Fruit fly (Drosophila melanogaster) whole organism, embryonic: ENCODE measurements around the gene Rchy1.

Source experiments
- Blimp-1 ChIP-seq: fragments of 200-800 bp; sonication (Bioruptor generic); optimal IDR thresholded peaks from 3 replicates; lab custom pipeline; 2018; ENCODE audit warnings: missing biosample characterization, missing genetic modification characterization, mild to moderate bottlenecking, moderate library complexity, missing genetic modification reagents
- CG10147 ChIP-seq: fragments of 200-800 bp; sonication (Bioruptor generic); optimal IDR thresholded peaks from 2 replicates; lab custom pipeline; 2019; ENCODE audit warnings: missing biosample characterization, mild to moderate bottlenecking, missing genetic modification characterization, moderate library complexity
- CG10267 ChIP-seq: fragments of 200-800 bp; sonication (Bioruptor generic); optimal IDR thresholded peaks from 2 replicates; lab custom pipeline; 2018; ENCODE audit warnings: missing biosample characterization, mild to moderate bottlenecking, missing genetic modification characterization, moderate library complexity
- CG11398 ChIP-seq: fragments of 200-800 bp; sonication (Bioruptor generic); optimal IDR thresholded peaks from 2 replicates; lab custom pipeline; 2016; ENCODE audit warnings: missing biosample characterization, missing genetic modification characterization
- CG11504 ChIP-seq: fragments of 200-800 bp; sonication (Bioruptor generic); optimal IDR thresholded peaks from 3 replicates; lab custom pipeline; 2019; ENCODE audit warnings: missing biosample characterization, mild to moderate bottlenecking, missing genetic modification characterization, moderate library complexity
- CG12071 ChIP-seq: fragments of 200-800 bp; sonication (Bioruptor generic); optimal IDR thresholded peaks from 3 replicates; lab custom pipeline; 2018; ENCODE audit warnings: missing biosample characterization, mild to moderate bottlenecking, missing genetic modification characterization
- CG12219 ChIP-seq: fragments of 200-800 bp; sonication (Bioruptor generic); optimal IDR thresholded peaks from 3 replicates; lab custom pipeline; 2018; ENCODE audit warnings: missing biosample characterization, mild to moderate bottlenecking, missing genetic modification characterization
- CG13424 ChIP-seq: fragments of 200-800 bp; sonication (Bioruptor generic); optimal IDR thresholded peaks from 2 replicates; lab custom pipeline; 2019; ENCODE audit warnings: missing biosample characterization, mild to moderate bottlenecking, missing genetic modification characterization, moderate library complexity
- CG14050 ChIP-seq: fragments of 200-800 bp; sonication (Bioruptor generic); IDR thresholded peaks from 3 replicates; pipeline ENCODE4 v1.3.6; 2022; ENCODE audit warnings: missing biosample characterization, missing genetic modification characterization
- CG1603 ChIP-seq: fragments of 200-800 bp; sonication (Bioruptor generic); optimal IDR thresholded peaks from 2 replicates; lab custom pipeline; 2019; ENCODE audit warnings: missing biosample characterization, mild to moderate bottlenecking, missing genetic modification characterization, moderate library complexity
- CG16863 ChIP-seq: fragments of 200-800 bp; sonication (Bioruptor generic); optimal IDR thresholded peaks from 3 replicates; lab custom pipeline; 2016; ENCODE audit warnings: missing biosample characterization, missing genetic modification characterization
- CG17186 ChIP-seq: fragments of 200-800 bp; sonication (Bioruptor generic); optimal IDR thresholded peaks from 3 replicates; lab custom pipeline; 2017; ENCODE audit warnings: missing biosample characterization, missing genetic modification reagents, missing genetic modification characterization
- CG17385 ChIP-seq: fragments of 200-800 bp; sonication (Bioruptor generic); optimal IDR thresholded peaks from 3 replicates; lab custom pipeline; 2018; ENCODE audit warnings: missing biosample characterization, mild to moderate bottlenecking, missing genetic modification characterization
- CG17568 ChIP-seq: fragments of 200-800 bp; sonication (Bioruptor generic); optimal IDR thresholded peaks from 2 replicates; lab custom pipeline; 2018; ENCODE audit warnings: missing biosample characterization, mild to moderate bottlenecking, missing genetic modification characterization, moderate library complexity
- CG2889 ChIP-seq: fragments of 200-800 bp; sonication (Bioruptor generic); IDR thresholded peaks from 3 replicates; pipeline ENCODE4 v1.3.6; 2022; ENCODE audit warnings: missing biosample characterization, missing genetic modification characterization
- CG4617 ChIP-seq: fragments of 200-800 bp; sonication (Bioruptor generic); optimal IDR thresholded peaks from 3 replicates; lab custom pipeline; 2016; ENCODE audit warnings: missing biosample characterization, missing genetic modification characterization, borderline replicate concordance
- CG6175 ChIP-seq: fragments of 200-800 bp; sonication (Bioruptor generic); IDR thresholded peaks from 3 replicates; pipeline ENCODE4 v1.3.6; 2022; ENCODE audit warnings: missing biosample characterization, missing genetic modification characterization
- CG6791 ChIP-seq: fragments of 200-800 bp; sonication (Bioruptor generic); IDR thresholded peaks from 3 replicates; pipeline ENCODE4 v1.3.6; 2022; ENCODE audit warnings: missing biosample characterization, missing genetic modification characterization; ENCODE audit not compliant: partially characterized antibody
- CG6813 ChIP-seq: fragments of 200-800 bp; sonication (Bioruptor generic); optimal IDR thresholded peaks from 2 replicates; lab custom pipeline; 2017; ENCODE audit warnings: missing biosample characterization, missing genetic modification characterization, mild to moderate bottlenecking, moderate library complexity, missing genetic modification reagents
- CG7556 ChIP-seq: fragments of 200-800 bp; sonication (Bioruptor generic); optimal IDR thresholded peaks from 2 replicates; lab custom pipeline; 2017; ENCODE audit warnings: missing biosample characterization, mild to moderate bottlenecking, missing genetic modification characterization
- CG8924 ChIP-seq: fragments of 200-800 bp; optimal IDR thresholded peaks from 3 replicates; lab custom pipeline; 2019; ENCODE audit warnings: missing biosample characterization, mild to moderate bottlenecking, missing genetic modification characterization, moderate library complexity
- CG9727 ChIP-seq: fragments of 200-800 bp; sonication (Bioruptor generic); optimal IDR thresholded peaks from 3 replicates; lab custom pipeline; 2017; ENCODE audit warnings: missing biosample characterization, mild to moderate bottlenecking, missing genetic modification characterization
- D ChIP-seq, 2 experiments: fragments of 200-800 bp in 1 of 2; fragments of >200 bp in 1 of 2; sonication (Bioruptor generic) in 1 of 2; optimal IDR thresholded peaks; 2 replicates in 1 of 2; 3 replicates in 1 of 2; lab custom pipeline; 2017; ENCODE audit warnings: mild to moderate bottlenecking in 1 of 2, missing biosample characterization in 1 of 2, missing genetic modification characterization in 1 of 2, missing genetic modification reagents in 1 of 2
- D19A ChIP-seq: fragments of 200-800 bp; optimal IDR thresholded peaks from 3 replicates; lab custom pipeline; 2019; ENCODE audit warnings: missing biosample characterization, mild to moderate bottlenecking, missing genetic modification characterization, moderate library complexity
- E2f2 ChIP-seq: fragments of 200-800 bp; sonication (Bioruptor generic); IDR thresholded peaks from 2 replicates; pipeline ENCODE4 v1.3.6; 2022; ENCODE audit warnings: missing biosample characterization, missing genetic modification characterization
- Fer1 ChIP-seq: fragments of 200-800 bp; sonication (Bioruptor generic); optimal IDR thresholded peaks from 2 replicates; lab custom pipeline; 2017; ENCODE audit warnings: missing biosample characterization, mild to moderate bottlenecking, missing genetic modification characterization
- Kr ChIP-seq: fragments of 200-800 bp; sonication (Bioruptor generic); optimal IDR thresholded peaks from 2 replicates; lab custom pipeline; 2017; ENCODE audit warnings: missing biosample characterization, mild to moderate bottlenecking, missing genetic modification characterization
- MBD-R2 ChIP-seq: fragments of 200-800 bp; sonication (Bioruptor generic); IDR thresholded peaks from 2 replicates; pipeline ENCODE4 v1.3.6; 2022; ENCODE audit warnings: missing biosample characterization, missing genetic modification characterization
- Pdp1 ChIP-seq, 2 experiments: fragments of 200-800 bp; sonication (Bioruptor generic); optimal IDR thresholded peaks; 3 replicates each; lab custom pipeline; 2016; ENCODE audit warnings: missing biosample characterization in 2 of 2, missing genetic modification characterization in 2 of 2, mild to moderate bottlenecking in 1 of 2, moderate library complexity in 1 of 2
- Poxn ChIP-seq: fragments of 200-800 bp; sonication (Bioruptor generic); IDR thresholded peaks from 2 replicates; pipeline ENCODE4 v1.3.6; 2022; ENCODE audit warnings: missing biosample characterization, missing genetic modification characterization
- Side ChIP-seq: fragments of 200-800 bp; sonication (Bioruptor generic); optimal IDR thresholded peaks from 2 replicates; lab custom pipeline; 2016; ENCODE audit warnings: missing biosample characterization, missing genetic modification characterization
- Stat92E ChIP-seq, 3 experiments: fragments of >200 bp in 2 of 3; fragments of 200-800 bp in 1 of 3; sonication (Bioruptor generic) in 1 of 3; optimal IDR thresholded peaks; 2 replicates each; lab custom pipeline; 2017 to 2019; ENCODE audit warnings: missing biosample characterization in 3 of 3, missing genetic modification characterization in 3 of 3, mild to moderate bottlenecking in 1 of 3, moderate library complexity in 1 of 3
- amos ChIP-seq: fragments of 200-800 bp; sonication (Bioruptor generic); IDR thresholded peaks from 2 replicates; pipeline ENCODE4 v1.3.6; 2022; ENCODE audit warnings: missing biosample characterization, missing genetic modification characterization; ENCODE audit not compliant: partially characterized antibody
- bigmax ChIP-seq: fragments of 200-800 bp; sonication (Bioruptor generic); optimal IDR thresholded peaks from 2 replicates; lab custom pipeline; 2018; ENCODE audit warnings: missing biosample characterization, mild to moderate bottlenecking, missing genetic modification characterization
- bsh ChIP-seq, 2 experiments: fragments of 200-800 bp; sonication (Bioruptor generic); optimal IDR thresholded peaks; 2 replicates each; lab custom pipeline; 2017 to 2018; ENCODE audit warnings: mild to moderate bottlenecking in 2 of 2, missing biosample characterization in 2 of 2, missing genetic modification characterization in 2 of 2, moderate library complexity in 1 of 2
- caup ChIP-seq: fragments of 200-800 bp; sonication (Bioruptor generic); optimal IDR thresholded peaks from 3 replicates; lab custom pipeline; 2017; ENCODE audit warnings: missing biosample characterization, mild to moderate bottlenecking, missing genetic modification characterization, moderate library complexity; ENCODE audit not compliant: severe bottlenecking
- chn ChIP-seq: fragments of 200-800 bp; sonication (Bioruptor generic); optimal IDR thresholded peaks from 2 replicates; lab custom pipeline; 2016; ENCODE audit warnings: missing biosample characterization, missing genetic modification characterization
- en ChIP-seq: fragments of 200-800 bp; sonication (Bioruptor generic); optimal IDR thresholded peaks from 2 replicates; lab custom pipeline; 2016; ENCODE audit warnings: missing biosample characterization, missing genetic modification characterization
- fru ChIP-seq: fragments of >200 bp; optimal IDR thresholded peaks from 2 replicates; lab custom pipeline; 2017
- gce ChIP-seq: fragments of 200-800 bp; sonication (Bioruptor generic); IDR thresholded peaks from 3 replicates; pipeline ENCODE4 v1.3.6; 2022; ENCODE audit warnings: missing biosample characterization, missing genetic modification characterization
- gcm ChIP-seq: fragments of 200-800 bp; sonication (Bioruptor generic); optimal IDR thresholded peaks from 2 replicates; lab custom pipeline; 2019; ENCODE audit warnings: missing biosample characterization, mild to moderate bottlenecking, missing genetic modification characterization, moderate library complexity
- ham ChIP-seq: fragments of 200-800 bp; sonication (Bioruptor generic); IDR thresholded peaks from 2 replicates; pipeline ENCODE4 v1.3.6; 2022; ENCODE audit warnings: missing biosample characterization, missing genetic modification characterization
- salm ChIP-seq: fragments of 200-800 bp; sonication (Bioruptor generic); optimal IDR thresholded peaks from 2 replicates; lab custom pipeline; 2018; ENCODE audit warnings: missing biosample characterization, mild to moderate bottlenecking, missing genetic modification characterization
- sisA ChIP-seq: fragments of 200-800 bp; sonication (Bioruptor generic); IDR thresholded peaks from 2 replicates; pipeline ENCODE4 v1.3.6; 2022; ENCODE audit warnings: missing biosample characterization, missing genetic modification characterization
- slbo ChIP-seq: fragments of 200-800 bp; sonication (Bioruptor generic); IDR thresholded peaks from 2 replicates; pipeline ENCODE4 v1.3.6; 2022; ENCODE audit warnings: missing biosample characterization, missing genetic modification characterization
- slou ChIP-seq: fragments of 200-800 bp; sonication (Bioruptor generic); optimal IDR thresholded peaks from 3 replicates; lab custom pipeline; 2016; ENCODE audit warnings: missing biosample characterization, missing genetic modification characterization
- slp2 ChIP-seq: fragments of 200-800 bp; sonication (Bioruptor generic); optimal IDR thresholded peaks from 2 replicates; lab custom pipeline; 2016; ENCODE audit warnings: missing biosample characterization, missing genetic modification characterization
- twi ChIP-seq: fragments of 200-800 bp; optimal IDR thresholded peaks from 2 replicates; lab custom pipeline; 2019; ENCODE audit warnings: missing biosample characterization, mild to moderate bottlenecking, missing genetic modification characterization, moderate library complexity
- vfl ChIP-seq: fragments of 200-800 bp; sonication (Bioruptor generic); optimal IDR thresholded peaks from 2 replicates; lab custom pipeline; 2016; ENCODE audit warnings: missing biosample characterization, missing genetic modification characterization
- zen ChIP-seq: fragments of 200-800 bp; sonication (Bioruptor generic); optimal IDR thresholded peaks from 3 replicates; lab custom pipeline; 2018; ENCODE audit warnings: missing biosample characterization, mild to moderate bottlenecking, missing genetic modification characterization, moderate library complexity

The Rchy1 gene

DNA sequence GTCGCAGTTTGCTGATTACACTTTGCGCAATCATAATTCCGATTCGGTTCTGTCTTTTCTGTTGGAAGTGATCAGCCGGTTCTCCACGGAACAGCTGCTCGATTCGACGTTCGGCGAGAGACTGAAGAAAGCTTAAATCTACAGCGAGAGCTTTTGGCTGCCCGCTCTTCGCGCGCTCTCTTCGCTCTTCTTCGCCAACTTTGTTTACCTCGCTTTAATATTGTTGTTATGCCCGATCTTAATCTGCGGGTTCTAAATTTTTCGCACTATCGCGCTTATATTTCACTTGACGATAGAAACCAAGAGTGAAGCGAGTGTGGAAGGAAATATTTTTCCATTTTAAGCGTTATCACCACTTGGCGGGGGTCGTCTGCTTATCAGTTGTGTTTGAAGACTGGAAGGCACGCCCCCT, 28.9 kb upstream of the Rchy1 start, which contains the start of gene CG9547 (continued):
- TF ChIP-seq slp2 = no peak
- TF ChIP-seq CG13424 (tag; lab: Kevin White, UChicago) = no peak
- TF ChIP-seq CG4617 (GFP tag; lab: Kevin White, UChicago) = no peak
- no peak for TF ChIP-seq Blimp-1 (GFP tag; lab: Kevin White, UChicago)
- no peak; the same call in 1 of the 2 replicates for TF ChIP-seq MBD-R2 (GFP tag; lab: Robert Waterston, UW)
- TF ChIP-seq bigmax (GFP tag; lab: Kevin White, UChicago) = no peak
- TF ChIP-seq CG10267 (tag; lab: Kevin White, UChicago) = no peak
- TF ChIP-seq CG11398 (GFP tag; lab: Kevin White, UChicago) = no peak
- TF ChIP-seq CG17385 (GFP tag; lab: Kevin White, UChicago) = peak; percentile 74
- no peak for TF ChIP-seq Poxn (GFP tag; lab: Robert Waterston, UW)
- no peak for TF ChIP-seq CG17568
- TF ChIP-seq en = no peak
- TF ChIP-seq CG6175 (GFP tag; lab: Robert Waterston, UW) = no peak
- TF ChIP-seq CG1603 = no peak
- no peak for TF ChIP-seq CG16863 (GFP tag; lab: Kevin White, UChicago)
- peak; percentile 41; the same call in 1 of the 2 replicates for TF ChIP-seq slbo (GFP tag; lab: Robert Waterston, UW)
- no peak for TF ChIP-seq zen (tag; lab: Kevin White, UChicago)
- no peak for TF ChIP-seq ham (GFP tag; lab: Robert Waterston, UW)
- no peak for TF ChIP-seq CG7556 (GFP tag; lab: Kevin White, UChicago)
- TF ChIP-seq gcm = peak; percentile 16
- peak; percentile 38 for TF ChIP-seq CG12071
- TF ChIP-seq sisA (GFP tag; lab: Robert Waterston, UW) = no peak
- no peak for TF ChIP-seq E2f2 (GFP tag; lab: Robert Waterston, UW)
- TF ChIP-seq twi (tag; lab: Kevin White, UChicago) = no peak
- peak in 1 of 2 experiments; percentile 8 for TF ChIP-seq bsh (GFP tag; optimal IDR thresholded peaks at IDR 0.05; lab: Kevin White, UChicago)
- peak; percentile 43 for TF ChIP-seq CG6813 (GFP tag; lab: Kevin White, UChicago)
- TF ChIP-seq salm = peak; percentile 22
- no peak for TF ChIP-seq Side (GFP tag; lab: Kevin White, UChicago)
- TF ChIP-seq CG11504 (tag; lab: Kevin White, UChicago) = no peak
- TF ChIP-seq gce (GFP tag; lab: Robert Waterston, UW) = no peak
- TF ChIP-seq Fer1 (GFP tag; lab: Kevin White, UChicago) = peak; percentile 69
- no peak for TF ChIP-seq D (optimal IDR thresholded peaks at IDR 0.05; lab: Kevin White, UChicago)
- TF ChIP-seq D (GFP tag; optimal IDR thresholded peaks at IDR 0.05; lab: Kevin White, UChicago) = no peak
- no peak for TF ChIP-seq CG2889 (GFP tag; lab: Robert Waterston, UW)
- no peak for TF ChIP-seq CG14050 (GFP tag; lab: Robert Waterston, UW)
- no peak for TF ChIP-seq chn (GFP tag; lab: Kevin White, UChicago)
- TF ChIP-seq Pdp1 (GFP tag; optimal IDR thresholded peaks at IDR 0.05; lab: Kevin White, UChicago) = peak in 1 of 2 experiments; percentile 80
- TF ChIP-seq CG6791 (GFP tag; lab: Robert Waterston, UW) = no peak
- TF ChIP-seq CG8924 (tag; lab: Kevin White, UChicago) = peak; percentile 10
- TF ChIP-seq Kr (GFP tag; lab: Kevin White, UChicago) = no peak
- no peak for TF ChIP-seq CG12219 (GFP tag; lab: Kevin White, UChicago)
- TF ChIP-seq CG17186 (GFP tag; lab: Kevin White, UChicago) = no peak
- TF ChIP-seq caup (GFP tag; lab: Kevin White, UChicago) = peak; percentile 39
- no peak for TF ChIP-seq fru (lab: Kevin White, UChicago)
- TF ChIP-seq amos (GFP tag; lab: Robert Waterston, UW) = peak; percentile 45; the same call in 1 of the 2 replicates
- TF ChIP-seq CG9727 (GFP tag; lab: Kevin White, UChicago) = no peak
- TF ChIP-seq slou (GFP tag; lab: Kevin White, UChicago) = no peak
- TF ChIP-seq CG10147 (GFP tag; lab: Kevin White, UChicago) = no peak
- TF ChIP-seq vfl (GFP tag; lab: Kevin White, UChicago) = no peak
- no peak for TF ChIP-seq D19A (tag; lab: Kevin White, UChicago)
- TF ChIP-seq Stat92E (GFP tag; optimal IDR thresholded peaks at IDR 0.05; lab: Kevin White, UChicago) = no peak
